Worm (Caenorhabditis elegans) whole organism, early embryonic: ENCODE results near the gene srab-21.

Experiments used
- F13C5.2 ChIP-seq: sonication (generic microtip); optimal IDR thresholded peaks from 2 replicates; lab custom pipeline; 2017; ENCODE audit warnings: mild to moderate bottlenecking, missing genetic modification characterization, inconsistent platforms, missing compliant biosample characterization
- ama-1 ChIP-seq: fragments of 150-350 bp; optimal IDR thresholded peaks from 2 replicates; lab custom pipeline; 2014
- ceh-13 ChIP-seq: fragments of 200-800 bp; sonication (Bioruptor generic); optimal IDR thresholded peaks from 2 replicates; lab custom pipeline; 2018; ENCODE audit warnings: mild to moderate bottlenecking, missing genetic modification characterization, missing compliant biosample characterization
- ets-7 ChIP-seq: sonication (generic microtip); optimal IDR thresholded peaks from 2 replicates; lab custom pipeline; 2016; ENCODE audit warnings: missing genotype, missing genetic modification characterization, missing compliant biosample characterization
- flt-1 ChIP-seq: fragments of 200-800 bp; sonication (Bioruptor generic); IDR thresholded peaks from 2 replicates; pipeline ENCODE4 v1.3.6; 2022; ENCODE audit warnings: missing genetic modification characterization, missing compliant biosample characterization
- tbx-11 ChIP-seq: fragments of 200-800 bp; sonication (Bioruptor generic); IDR thresholded peaks from 2 replicates; pipeline ENCODE4 v1.3.6; 2022; ENCODE audit warnings: missing genetic modification characterization, missing compliant biosample characterization

ce11 chrV:3413010-3413409 lies 11.2 kb downstream of the srab-21 start, which contains the start of gene txt-11:
- TF ChIP-seq ets-7, result no peak
- no peak for TF ChIP-seq ama-1
- TF ChIP-seq flt-1 (GFP tag; lab: Robert Waterston, UW), result no peak
- TF ChIP-seq tbx-11 (GFP tag; lab: Robert Waterston, UW), result no peak
- no peak for TF ChIP-seq ceh-13 (GFP tag; lab: Kevin White, UChicago)
- TF ChIP-seq F13C5.2 (tag; lab: Kevin White, UChicago), result no peak
